Worm (Caenorhabditis elegans) whole organism, late embryonic: ENCODE measurements around the gene K11H12.7.

Experiments used
- C38D4.7 ChIP-seq: fragments of 200-800 bp; sonication (Bioruptor generic); optimal IDR thresholded peaks from 2 replicates; lab custom pipeline; 2018; ENCODE audit warnings: mild to moderate bottlenecking, missing genetic modification characterization, moderate library complexity, missing compliant biosample characterization
- T23F11.4 ChIP-seq: fragments of 200-800 bp; sonication (Bioruptor generic); optimal IDR thresholded peaks from 2 replicates; lab custom pipeline; 2018; ENCODE audit warnings: mild to moderate bottlenecking, missing genetic modification characterization, missing compliant biosample characterization
- Y22D7AL.16 ChIP-seq: sonication (generic microtip); optimal IDR thresholded peaks from 2 replicates; lab custom pipeline; 2016; ENCODE audit warnings: missing genetic modification characterization, missing compliant biosample characterization
- ahr-1 ChIP-seq: sonication (generic microtip); optimal IDR thresholded peaks from 2 replicates; lab custom pipeline; 2016; ENCODE audit warnings: missing genetic modification characterization, missing compliant biosample characterization
- ama-1 ChIP-seq: fragments of 150-350 bp; optimal IDR thresholded peaks from 2 replicates; lab custom pipeline; 2014
- ceh-18 ChIP-seq: sonication (generic microtip); optimal IDR thresholded peaks from 2 replicates; lab custom pipeline; 2016; ENCODE audit warnings: missing genetic modification characterization, missing compliant biosample characterization
- ceh-22 ChIP-seq: sonication (generic microtip); optimal IDR thresholded peaks from 2 replicates; lab custom pipeline; 2017; ENCODE audit warnings: missing biosample characterization, missing genetic modification characterization
- ceh-24 ChIP-seq: sonication (generic microtip); optimal IDR thresholded peaks from 2 replicates; lab custom pipeline; 2016; ENCODE audit warnings: mild to moderate bottlenecking, missing genetic modification characterization, missing compliant biosample characterization
- ceh-30 ChIP-seq: fragments of 150-350 bp; optimal IDR thresholded peaks from 2 replicates; lab custom pipeline; 2014; ENCODE audit warnings: missing biosample characterization, missing genetic modification characterization
- ceh-31 ChIP-seq: sonication (generic microtip); optimal IDR thresholded peaks from 2 replicates; lab custom pipeline; 2016; ENCODE audit warnings: missing genetic modification characterization, missing compliant biosample characterization
- ceh-34 ChIP-seq: sonication (generic microtip); optimal IDR thresholded peaks from 2 replicates; lab custom pipeline; 2016; ENCODE audit warnings: mild to moderate bottlenecking, missing genetic modification characterization, missing compliant biosample characterization
- ceh-45 ChIP-seq: fragments of 200-800 bp; sonication (Bioruptor generic); IDR thresholded peaks from 2 replicates; pipeline ENCODE4 v1.3.6; 2022; ENCODE audit warnings: missing genetic modification reagents, missing genetic modification characterization, missing compliant biosample characterization
- ceh-48 ChIP-seq: sonication (generic microtip); optimal IDR thresholded peaks from 2 replicates; lab custom pipeline; 2016; ENCODE audit warnings: missing genetic modification characterization, inconsistent platforms, missing compliant biosample characterization
- ceh-9 ChIP-seq: sonication (generic microtip); optimal IDR thresholded peaks from 2 replicates; lab custom pipeline; 2016; ENCODE audit warnings: mild to moderate bottlenecking, missing genetic modification characterization, inconsistent platforms, missing compliant biosample characterization
- che-1 ChIP-seq: sonication (generic microtip); optimal IDR thresholded peaks from 2 replicates; lab custom pipeline; 2016; ENCODE audit warnings: mild to moderate bottlenecking, missing genetic modification characterization, missing compliant biosample characterization
- elt-4 ChIP-seq: sonication (generic microtip); optimal IDR thresholded peaks from 2 replicates; lab custom pipeline; 2016; ENCODE audit warnings: missing genetic modification characterization, missing compliant biosample characterization
- ets-4 ChIP-seq: sonication (generic microtip); optimal IDR thresholded peaks from 2 replicates; lab custom pipeline; 2016; ENCODE audit warnings: missing genetic modification characterization, missing compliant biosample characterization
- fax-1 ChIP-seq: sonication (generic microtip); optimal IDR thresholded peaks from 2 replicates; lab custom pipeline; 2016; ENCODE audit warnings: missing genotype, missing genetic modification characterization, missing compliant biosample characterization
- fkh-10 ChIP-seq: fragments of 150-350 bp; optimal IDR thresholded peaks from 2 replicates; lab custom pipeline; 2014; ENCODE audit warnings: missing biosample characterization, missing genetic modification reagents, missing genetic modification characterization
- hlh-13 ChIP-seq: fragments of 200-800 bp; sonication (Bioruptor generic); optimal IDR thresholded peaks from 2 replicates; lab custom pipeline; 2018; ENCODE audit warnings: mild to moderate bottlenecking, missing genetic modification characterization, missing compliant biosample characterization
- hlh-30 ChIP-seq: sonication (generic microtip); optimal IDR thresholded peaks from 2 replicates; lab custom pipeline; 2017; ENCODE audit warnings: antibody characterized with exemption, missing genetic modification characterization, missing compliant biosample characterization; ENCODE audit not compliant: insufficient read depth
- hlh-6 ChIP-seq: sonication (generic microtip); optimal IDR thresholded peaks from 2 replicates; lab custom pipeline; 2016; ENCODE audit warnings: missing genotype, missing genetic modification characterization, missing compliant biosample characterization
- lim-6 ChIP-seq: sonication (generic microtip); optimal IDR thresholded peaks from 2 replicates; lab custom pipeline; 2016; ENCODE audit warnings: missing genetic modification characterization, missing compliant biosample characterization
- lin-11 ChIP-seq: fragments of 200-800 bp; sonication (Bioruptor generic); optimal IDR thresholded peaks from 2 replicates; lab custom pipeline; 2018; ENCODE audit warnings: mild to moderate bottlenecking, missing genetic modification characterization, missing compliant biosample characterization
- nfya-1 ChIP-seq: sonication (generic microtip); optimal IDR thresholded peaks from 2 replicates; lab custom pipeline; 2017; ENCODE audit warnings: missing genetic modification characterization, mild to moderate bottlenecking, missing compliant biosample characterization, antibody characterized with exemption, moderate library complexity
- nhr-11 ChIP-seq: fragments of 150-350 bp; optimal IDR thresholded peaks from 2 replicates; lab custom pipeline; 2014; ENCODE audit warnings: missing biosample characterization, missing genetic modification characterization
- odd-2 ChIP-seq: sonication (generic microtip); optimal IDR thresholded peaks from 2 replicates; lab custom pipeline; 2017; ENCODE audit warnings: antibody characterized with exemption, mild to moderate bottlenecking, missing genetic modification characterization, missing compliant biosample characterization
- pag-3 ChIP-seq: sonication (generic microtip); optimal IDR thresholded peaks from 2 replicates; lab custom pipeline; 2016; ENCODE audit warnings: missing compliant biosample characterization, missing genetic modification characterization, borderline replicate concordance
- pat-9 ChIP-seq: fragments of 200-800 bp; sonication (Bioruptor generic); optimal IDR thresholded peaks from 2 replicates; lab custom pipeline; 2018; ENCODE audit warnings: mild to moderate bottlenecking, missing genetic modification characterization, moderate library complexity, missing compliant biosample characterization
- pha-4 ChIP-seq: fragments of 150-350 bp; optimal IDR thresholded peaks from 2 replicates; lab custom pipeline; 2018; ENCODE audit warnings: missing biosample characterization, missing genetic modification reagents, missing genetic modification characterization
- pqm-1 ChIP-seq: sonication (generic microtip); optimal IDR thresholded peaks from 2 replicates; lab custom pipeline; 2016; ENCODE audit warnings: missing genetic modification characterization, missing compliant biosample characterization
- rnt-1 ChIP-seq: sonication (generic microtip); optimal IDR thresholded peaks from 2 replicates; lab custom pipeline; 2016; ENCODE audit warnings: missing genetic modification characterization, missing compliant biosample characterization
- sdc-2 ChIP-seq: sonication (generic microtip); optimal IDR thresholded peaks from 2 replicates; lab custom pipeline; 2016; ENCODE audit warnings: missing genotype, missing genetic modification characterization, missing compliant biosample characterization
- sox-4 ChIP-seq: sonication (generic microtip); optimal IDR thresholded peaks from 2 replicates; lab custom pipeline; 2017; ENCODE audit warnings: mild to moderate bottlenecking, missing genetic modification characterization, inconsistent platforms, missing compliant biosample characterization
- tbx-7 ChIP-seq: sonication (generic microtip); optimal IDR thresholded peaks from 2 replicates; lab custom pipeline; 2016; ENCODE audit warnings: missing genotype, missing genetic modification characterization, missing compliant biosample characterization
- ttx-3 ChIP-seq: sonication (generic microtip); optimal IDR thresholded peaks from 2 replicates; lab custom pipeline; 2016; ENCODE audit warnings: missing genetic modification reagents, missing genetic modification characterization, missing compliant biosample characterization
- unc-42 ChIP-seq: sonication (generic microtip); optimal IDR thresholded peaks from 2 replicates; lab custom pipeline; 2016; ENCODE audit warnings: missing genotype, missing genetic modification characterization, missing compliant biosample characterization
- unc-55 ChIP-seq: sonication (generic microtip); optimal IDR thresholded peaks from 2 replicates; lab custom pipeline; 2017; ENCODE audit warnings: missing biosample characterization, missing genetic modification reagents, missing genetic modification characterization
- zip-5 ChIP-seq: sonication (generic microtip); optimal IDR thresholded peaks from 2 replicates; lab custom pipeline; 2016; ENCODE audit warnings: missing genetic modification characterization, missing compliant biosample characterization

The K11H12.7 gene

DNA sequence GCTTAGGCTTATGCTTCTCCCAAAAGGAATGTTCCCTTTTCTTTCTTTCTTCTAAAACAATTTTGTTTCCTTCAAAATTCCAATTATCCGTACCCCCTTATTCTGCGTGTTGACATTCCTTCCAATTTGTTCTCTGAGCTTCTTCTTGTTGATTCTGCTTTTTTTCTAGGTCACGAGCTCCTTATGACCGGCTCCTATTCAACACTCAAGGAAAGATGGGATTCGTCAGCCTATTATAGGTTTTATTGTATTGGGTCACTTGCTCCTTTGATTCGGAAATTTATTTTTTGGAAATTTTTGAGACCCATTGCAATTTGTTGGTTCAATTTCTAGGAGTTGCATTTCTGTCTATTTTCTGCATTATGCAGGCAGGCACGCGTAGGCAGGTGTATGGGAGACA lies 26.2 kb upstream of the K11H12.7 start:
- TF ChIP-seq ceh-30 (no peak), ama-1 (lab: Kevin White, UChicago) (no peak), lim-6 (no peak)

DNA sequence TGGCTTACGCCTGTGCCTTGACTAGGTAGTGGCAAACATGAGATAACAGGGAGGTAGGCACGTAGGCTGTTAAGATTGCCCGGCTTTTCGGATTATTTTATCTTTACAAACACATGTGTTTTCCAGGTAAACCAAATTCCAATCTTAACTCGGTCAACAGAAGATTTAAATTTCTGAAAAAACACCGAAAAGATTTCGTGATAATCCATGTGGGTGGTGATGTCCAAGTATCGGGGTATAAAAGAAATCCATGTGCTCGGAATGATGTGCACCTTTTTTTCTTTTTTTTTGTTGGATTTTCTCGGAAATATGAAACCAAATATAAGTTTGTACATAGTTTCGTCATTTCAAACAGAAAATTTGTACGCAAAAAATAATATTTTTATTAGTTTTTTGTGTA lies 21.8 kb upstream of the K11H12.7 start:
- TF ChIP-seq C38D4.7: no peak
- TF ChIP-seq sox-4: no peak
- TF ChIP-seq ceh-24 (tag; lab: Kevin White, UChicago): no peak

DNA sequence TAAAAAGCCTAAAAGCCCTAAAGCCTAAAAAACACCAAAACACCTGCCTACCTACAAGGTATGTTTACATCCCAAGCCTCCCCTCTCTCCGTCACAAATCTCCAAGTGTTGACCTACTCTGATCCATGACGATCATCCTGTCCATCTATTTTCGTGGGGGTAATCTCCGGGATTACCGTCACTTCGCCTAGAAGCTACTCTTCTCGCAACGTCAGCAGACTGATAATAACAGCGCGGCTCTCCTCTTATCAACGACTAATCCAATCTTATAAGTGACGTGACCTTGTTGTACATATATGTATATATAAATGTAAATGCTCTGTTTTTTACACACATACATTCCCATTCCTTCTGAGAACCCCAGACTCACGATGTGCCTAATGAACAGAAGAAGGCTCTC lies 17.0 kb upstream of the K11H12.7 start:
- no peak for TF ChIP-seq pat-9
- no peak for TF ChIP-seq ceh-34 (tag; lab: Kevin White, UChicago)
- no peak for TF ChIP-seq ceh-45
- no peak for TF ChIP-seq ceh-48 (tag; lab: Kevin White, UChicago)
- TF ChIP-seq fkh-10 (GFP tag; lab: Kevin White, UChicago): no peak
- TF ChIP-seq ama-1 (lab: Kevin White, UChicago): no peak
- TF ChIP-seq elt-4 (tag; lab: Kevin White, UChicago): no peak
- no peak for TF ChIP-seq ceh-30

DNA sequence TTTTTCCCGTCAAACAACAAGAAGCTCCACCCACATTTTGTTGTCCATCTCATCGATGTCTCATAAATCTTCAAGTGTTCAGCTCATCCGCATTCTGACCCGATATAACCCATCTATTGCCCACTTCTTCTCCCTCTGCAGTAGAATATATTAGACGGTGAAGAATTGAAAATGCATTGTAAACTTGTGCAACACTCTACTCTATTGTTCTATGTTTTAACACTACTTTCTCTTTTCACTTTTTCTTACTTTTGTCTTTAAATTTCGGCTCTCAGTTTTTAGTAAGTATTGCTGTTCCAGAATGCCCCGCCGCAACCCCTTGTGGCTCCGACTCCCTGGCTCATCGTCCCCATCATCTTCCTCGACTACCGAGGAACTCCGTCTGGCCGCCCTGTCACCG lies 16.0 kb upstream of the K11H12.7 start, which contains the start of gene K11H12.9:
Gene K11H12.9, plus strand, starts transcription at position 301 of the 400 bp plus-strand sequence.
- TF ChIP-seq nfya-1 (no peak), zip-5 (tag; lab: Kevin White, UChicago) (no peak), unc-55 (no peak), hlh-6 (tag; lab: Kevin White, UChicago) (no peak), odd-2 (no peak), rnt-1 (no peak), ceh-9 (tag; lab: Kevin White, UChicago) (no peak), tbx-7 (tag; lab: Kevin White, UChicago) (no peak), ahr-1 (tag; lab: Kevin White, UChicago) (no peak), lim-6 (no peak), unc-42 (tag; lab: Kevin White, UChicago) (no peak), pag-3 (tag; lab: Kevin White, UChicago) (no peak), pha-4 (tag; lab: Kevin White, UChicago) (no peak), fax-1 (no peak), ttx-3 (tag; lab: Kevin White, UChicago) (no peak), ama-1 (lab: Kevin White, UChicago) (no peak)

DNA sequence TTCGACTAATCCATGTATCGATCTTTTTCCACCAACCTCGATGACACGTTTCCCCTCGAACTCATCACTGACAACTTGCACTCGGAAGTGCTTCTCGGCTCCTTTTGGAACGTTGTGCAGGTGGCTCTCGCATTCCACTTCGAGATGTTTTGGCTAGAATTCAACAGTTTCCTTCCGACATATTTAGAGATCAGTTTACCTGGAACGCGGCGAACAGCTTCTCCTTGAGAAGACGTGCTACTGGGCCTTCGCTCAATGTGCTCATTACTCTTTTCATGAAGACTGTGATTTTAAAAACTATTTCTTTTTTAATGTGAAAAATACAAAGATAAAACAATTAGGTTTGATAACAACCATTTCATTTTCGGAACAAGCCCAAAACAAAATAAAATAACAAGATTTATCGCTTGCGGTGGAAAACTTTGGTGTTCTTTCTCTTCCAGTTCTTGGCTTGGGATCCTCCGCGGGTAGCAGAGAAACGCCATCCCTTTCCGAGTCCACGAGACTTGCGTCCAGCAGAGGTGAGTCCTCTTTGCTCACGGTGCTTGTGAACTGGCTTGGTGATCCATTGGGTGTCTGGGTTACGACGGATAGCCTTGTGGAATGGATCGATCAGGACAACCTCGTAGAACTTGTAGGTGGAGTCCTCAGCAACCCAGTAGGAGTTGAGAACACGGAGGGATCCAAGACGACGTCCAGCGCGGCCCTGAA lies 12.0 kb upstream of the K11H12.7 start, which contains the start of gene K11H12.1:
Gene K11H12.1, minus strand, starts transcription at position 284 of the 711 bp plus-strand sequence.
- no peak for TF ChIP-seq hlh-13 (GFP tag; lab: Kevin White, UChicago)
- no peak for TF ChIP-seq ceh-9 (tag; lab: Kevin White, UChicago)
- no peak for TF ChIP-seq nhr-11 (tag; lab: Kevin White, UChicago)
- no peak for TF ChIP-seq T23F11.4 (GFP tag; lab: Kevin White, UChicago)
- TF ChIP-seq Y22D7AL.16: no peak
- no peak for TF ChIP-seq lin-11
- no peak for TF ChIP-seq tbx-7 (tag; lab: Kevin White, UChicago)
- TF ChIP-seq odd-2: no peak
- TF ChIP-seq che-1 (tag; lab: Kevin White, UChicago): no peak
- no peak for TF ChIP-seq sdc-2 (tag; lab: Kevin White, UChicago)
- TF ChIP-seq unc-42 (tag; lab: Kevin White, UChicago): no peak
- TF ChIP-seq ceh-18 (tag; lab: Kevin White, UChicago): no peak
- TF ChIP-seq ceh-31 (tag; lab: Kevin White, UChicago): no peak
- no peak for TF ChIP-seq rnt-1
- TF ChIP-seq pat-9: no peak
- no peak for TF ChIP-seq ceh-22
- TF ChIP-seq lim-6: no peak
- no peak for TF ChIP-seq pqm-1 (tag; lab: Kevin White, UChicago)
- TF ChIP-seq ets-4 (tag; lab: Kevin White, UChicago): no peak
- no peak for TF ChIP-seq hlh-30 (tag; lab: Kevin White, UChicago)
